Fruit fly (Drosophila melanogaster): Measurements from ENCODE around the gene CG33257.

CG33257 gene

dm6 chr3L:16380770-16381169, 34.6 kb downstream of the CG33257 start (continued):
- TF ChIP-seq grn (GFP tag; optimal IDR thresholded peaks at IDR 0.05) (no peak), cwo (GFP tag; optimal IDR thresholded peaks at IDR 0.05) (no peak), nerfin-2 (GFP tag; IDR thresholded peaks at IDR 0.05; ENCODE audit: partially characterized antibody) (no peak), Hr78 (GFP tag; optimal IDR thresholded peaks at IDR 0.05) (peak in 1 of 2 experiments; percentile 41), fd64A (GFP tag; optimal IDR thresholded peaks at IDR 0.05) (peak; percentile 23), D (optimal IDR thresholded peaks at IDR 0.05) (no peak), D (GFP tag; optimal IDR thresholded peaks at IDR 0.05) (peak; percentile 58), CG7271 (tag; optimal IDR thresholded peaks at IDR 0.05) (no peak), CG10654 (GFP tag; optimal IDR thresholded peaks at IDR 0.05) (peak; percentile 30), jing (GFP tag; optimal IDR thresholded peaks at IDR 0.05) (no peak), CG30403 (GFP tag; optimal IDR thresholded peaks at IDR 0.05) (peak; percentile 71), NK7.1 (GFP tag; optimal IDR thresholded peaks at IDR 0.05) (peak; percentile 33), CG8281 (tag; optimal IDR thresholded peaks at IDR 0.05) (peak; percentile 29), sens-2 (GFP tag; IDR thresholded peaks at IDR 0.05) (no peak), CG8765 (GFP tag; IDR thresholded peaks at IDR 0.05) (no peak), CG16863 (GFP tag; optimal IDR thresholded peaks at IDR 0.05) (peak; percentile 66), Jarid2 (GFP tag; optimal IDR thresholded peaks at IDR 0.05) (peak; percentile 14), CG9215 (GFP tag; IDR thresholded peaks at IDR 0.05) (no peak; the same call in 1 of the 2 replicates), Nf-YA (GFP tag; IDR thresholded peaks at IDR 0.05) (no peak), CG18011 (GFP tag; optimal IDR thresholded peaks at IDR 0.05) (no peak), Max (GFP tag; optimal IDR thresholded peaks at IDR 0.05) (no peak), CG13894 (tag; optimal IDR thresholded peaks at IDR 0.05) (peak; percentile 38), otp (GFP tag; IDR thresholded peaks at IDR 0.05) (no peak), C15 (GFP tag; IDR thresholded peaks at IDR 0.05) (no peak), GATAe (GFP tag; conservative IDR thresholded peaks at IDR 0.05) (no peak), D19B (GFP tag; optimal IDR thresholded peaks at IDR 0.05) (peak; percentile 25), sug (tag; optimal IDR thresholded peaks at IDR 0.05) (no peak), odd (GFP tag; optimal IDR thresholded peaks at IDR 0.05) (peak; percentile 59), HLH54F (GFP tag; optimal IDR thresholded peaks at IDR 0.05) (peak; percentile 58), CG12104 (GFP tag; optimal IDR thresholded peaks at IDR 0.05) (peak; percentile 53), bigmax (GFP tag; optimal IDR thresholded peaks at IDR 0.05) (no peak), gcm (GFP tag; optimal IDR thresholded peaks at IDR 0.05) (peak; percentile 59), sima (GFP tag; optimal IDR thresholded peaks at IDR 0.05) (no peak), Aef1 (GFP tag; IDR thresholded peaks at IDR 0.05) (peak; percentile 42; the same call in 1 of the 3 replicates), CG14667 (GFP tag; IDR thresholded peaks at IDR 0.05) (peak; percentile 44; the same call in 1 of the 2 replicates), CTCF (GFP tag; optimal IDR thresholded peaks at IDR 0.05) (no peak), CG4854 (GFP tag; optimal IDR thresholded peaks at IDR 0.05) (peak; percentile 29), Gug (GFP tag; IDR thresholded peaks at IDR 0.05) (peak; percentile 44; the same call in 2 of the 4 replicates), CG11723 (GFP tag; optimal IDR thresholded peaks at IDR 0.05) (peak; percentile 46), Hmx (GFP tag; optimal IDR thresholded peaks at IDR 0.05) (peak; percentile 5), CG13775 (GFP tag; optimal IDR thresholded peaks at IDR 0.05) (peak; percentile 56), pita (GFP tag; optimal IDR thresholded peaks at IDR 0.05) (no peak), hb (GFP tag; IDR thresholded peaks at IDR 0.05; ENCODE audit: partially characterized antibody) (no peak), unpg (GFP tag; optimal IDR thresholded peaks at IDR 0.05) (peak; percentile 74), chif (GFP tag; optimal IDR thresholded peaks at IDR 0.05) (peak; percentile 32 to 62), Lpt (GFP tag; optimal IDR thresholded peaks at IDR 0.05) (no peak), CG43689 (GFP tag; IDR thresholded peaks at IDR 0.05) (0 out of 2 replicates have a peak, but pooled peaks have one; percentile 14), CG1529 (GFP tag; optimal IDR thresholded peaks at IDR 0.05) (peak; percentile 34), NFAT (GFP tag; IDR thresholded peaks at IDR 0.05) (peak; percentile 38; the same call in 1 of the 2 replicates), Chrac-16 (GFP tag; optimal IDR thresholded peaks at IDR 0.05) (peak; percentile 69), CG4730 (GFP tag; IDR thresholded peaks at IDR 0.05) (peak; percentile 34; the same call in 1 of the 2 replicates), ssp (GFP tag; IDR thresholded peaks at IDR 0.05) (0 out of 2 replicates have a peak, but pooled peaks have one; percentile 5)
